Fruit fly (Drosophila melanogaster) whole organism, wandering third instar larva: ENCODE data around the gene RabX2.
A peak's percentile ranks its signal among the peaks of the same experiment; 100 is the strongest.

ENCODE experiments used
- Abd-B ChIP-seq: fragments of >200 bp; optimal IDR thresholded peaks from 2 replicates; lab custom pipeline; 2017; ENCODE audit warnings: missing biosample characterization, missing genetic modification characterization
- CG32264 ChIP-seq: fragments of 200-800 bp; sonication (Bioruptor generic); optimal IDR thresholded peaks from 2 replicates; lab custom pipeline; 2016; ENCODE audit warnings: missing biosample characterization, missing genetic modification characterization
- CG9705 ChIP-seq: fragments of 200-800 bp; sonication (Bioruptor generic); optimal IDR thresholded peaks from 2 replicates; lab custom pipeline; 2018; ENCODE audit warnings: missing biosample characterization, mild to moderate bottlenecking, missing genetic modification characterization
- CrebA ChIP-seq: fragments of 200-800 bp; sonication (Bioruptor generic); optimal IDR thresholded peaks from 2 replicates; lab custom pipeline; 2016; ENCODE audit warnings: missing biosample characterization, mild to moderate bottlenecking, missing genetic modification characterization, borderline replicate concordance
- GATAd ChIP-seq: sonication (Bioruptor generic); optimal IDR thresholded peaks from 2 replicates; lab custom pipeline; 2016; ENCODE audit warnings: missing biosample characterization, missing genetic modification characterization
- HLH106 ChIP-seq: fragments of 200-800 bp; optimal IDR thresholded peaks from 3 replicates; lab custom pipeline; 2019; ENCODE audit warnings: missing biosample characterization, mild to moderate bottlenecking, missing genetic modification characterization, moderate library complexity
- Hnf4 ChIP-seq: fragments of 200-800 bp; sonication (Bioruptor generic); optimal IDR thresholded peaks from 2 replicates; lab custom pipeline; 2016; ENCODE audit warnings: missing biosample characterization, mild to moderate bottlenecking, missing genetic modification characterization
- Hr78 ChIP-seq: fragments of >200 bp; optimal IDR thresholded peaks from 2 replicates; lab custom pipeline; 2017; ENCODE audit warnings: missing biosample characterization, missing genetic modification characterization
- Hr83 ChIP-seq: fragments of 200-300 bp; sonication (Bioruptor generic); optimal IDR thresholded peaks from 2 replicates; lab custom pipeline; 2016; ENCODE audit warnings: missing biosample characterization, mild to moderate bottlenecking, missing genetic modification characterization, moderate library complexity; ENCODE audit not compliant: poor library complexity, severe bottlenecking
- Jra ChIP-seq: sonication (Bioruptor generic); optimal IDR thresholded peaks from 2 replicates; lab custom pipeline; 2016; ENCODE audit warnings: missing biosample characterization, missing genetic modification characterization
- Mio ChIP-seq: sonication (Bioruptor generic); optimal IDR thresholded peaks from 2 replicates; lab custom pipeline; 2016; ENCODE audit warnings: missing biosample characterization, missing genetic modification characterization
- Myc ChIP-seq: fragments of >200 bp; optimal IDR thresholded peaks from 2 replicates; lab custom pipeline; 2017
- N ChIP-seq: fragments of >200 bp; optimal IDR thresholded peaks from 2 replicates; lab custom pipeline; 2018; ENCODE audit warnings: missing biosample characterization, missing external identifiers, missing genetic modification characterization
- OdsH ChIP-seq: fragments of 200-800 bp; sonication (Bioruptor generic); optimal IDR thresholded peaks from 2 replicates; lab custom pipeline; 2016; ENCODE audit warnings: missing biosample characterization, mild to moderate bottlenecking, missing genetic modification characterization
- Rel ChIP-seq, 2 experiments: fragments of 200-800 bp; sonication (Bioruptor generic) in 1 of 2; optimal IDR thresholded peaks; 2 replicates in 1 of 2; 3 replicates in 1 of 2; lab custom pipeline; 2016 to 2019; ENCODE audit warnings: mild to moderate bottlenecking in 2 of 2, missing biosample characterization in 2 of 2, missing genetic modification characterization in 2 of 2, moderate library complexity in 1 of 2
- Sp1 ChIP-seq: fragments of 200-800 bp; sonication (Bioruptor generic); optimal IDR thresholded peaks from 3 replicates; lab custom pipeline; 2019; ENCODE audit warnings: missing biosample characterization, mild to moderate bottlenecking, missing genetic modification characterization, moderate library complexity
- Vsx2 ChIP-seq: fragments of 200-300, 225-300 bp; sonication (Bioruptor generic); optimal IDR thresholded peaks from 2 replicates; lab custom pipeline; 2018; ENCODE audit warnings: missing biosample characterization, missing genetic modification characterization; ENCODE audit not compliant: partially characterized antibody
- br ChIP-seq: fragments of 200-800 bp; sonication (Bioruptor generic); optimal IDR thresholded peaks from 2 replicates; lab custom pipeline; 2016; ENCODE audit warnings: missing biosample characterization, missing genetic modification characterization
- brk ChIP-seq: fragments of 200-800 bp; sonication (Bioruptor generic); optimal IDR thresholded peaks from 2 replicates; lab custom pipeline; 2016; ENCODE audit warnings: missing biosample characterization, mild to moderate bottlenecking, missing genetic modification characterization
- dl ChIP-seq, 2 experiments: fragments of 175-275, 200-275 bp in 1 of 2; fragments of 200-275 bp in 1 of 2; sonication (Bioruptor generic); optimal IDR thresholded peaks; lab custom pipeline; 2018; ENCODE audit warnings: mild to moderate bottlenecking in 2 of 2, missing biosample characterization in 2 of 2, missing genetic modification characterization in 2 of 2, moderate library complexity in 2 of 2; ENCODE audit not compliant: partially characterized antibody in 2 of 2, insufficient read depth in 1 of 2
- dmrt93B ChIP-seq: fragments of 200-800 bp; sonication (Bioruptor generic); optimal IDR thresholded peaks from 2 replicates; lab custom pipeline; 2018; ENCODE audit warnings: missing biosample characterization, mild to moderate bottlenecking, missing genetic modification characterization
- dsf ChIP-seq: sonication (Bioruptor generic); optimal IDR thresholded peaks from 2 replicates; lab custom pipeline; 2016; ENCODE audit warnings: missing biosample characterization, missing genetic modification characterization, borderline replicate concordance
- foxo ChIP-seq, 2 experiments: fragments of 200-800 bp; sonication (Bioruptor generic); optimal IDR thresholded peaks; 2 replicates in 1 of 2; 3 replicates in 1 of 2; lab custom pipeline; 2016 to 2017; ENCODE audit warnings: missing biosample characterization in 2 of 2, missing genetic modification characterization in 2 of 2
- fru ChIP-seq: fragments of 200-800 bp; sonication (Bioruptor generic); optimal IDR thresholded peaks from 3 replicates; lab custom pipeline; 2016; ENCODE audit warnings: missing biosample characterization, mild to moderate bottlenecking, missing genetic modification characterization
- jim ChIP-seq: fragments of 175-275, 200-325 bp; sonication (Bioruptor generic); optimal IDR thresholded peaks from 2 replicates; lab custom pipeline; 2016; ENCODE audit warnings: missing biosample characterization, mild to moderate bottlenecking, missing genetic modification characterization
- lola ChIP-seq: fragments of >200 bp; optimal IDR thresholded peaks from 2 replicates; lab custom pipeline; 2017; ENCODE audit warnings: missing biosample characterization, missing genetic modification characterization
- pan ChIP-seq: fragments of >200 bp; optimal IDR thresholded peaks from 2 replicates; lab custom pipeline; 2017
- psq ChIP-seq: fragments of 200-800 bp; sonication (Bioruptor generic); optimal IDR thresholded peaks from 3 replicates; lab custom pipeline; 2017; ENCODE audit warnings: missing biosample characterization, mild to moderate bottlenecking, missing genetic modification characterization, moderate library complexity
- rgr ChIP-seq: fragments of 200-800 bp; sonication (Bioruptor generic); optimal IDR thresholded peaks from 3 replicates; lab custom pipeline; 2016; ENCODE audit warnings: missing biosample characterization, mild to moderate bottlenecking, missing genetic modification characterization
- sage ChIP-seq: fragments of 200-800 bp; sonication (Bioruptor generic); optimal IDR thresholded peaks from 2 replicates; lab custom pipeline; 2016; ENCODE audit warnings: missing biosample characterization, mild to moderate bottlenecking, missing genetic modification characterization
- usp ChIP-seq: fragments of >200 bp; optimal IDR thresholded peaks from 2 replicates; lab custom pipeline; 2017; ENCODE audit warnings: missing biosample characterization, missing genetic modification characterization
- woc ChIP-seq: sonication (Bioruptor generic); optimal IDR thresholded peaks from 2 replicates; lab custom pipeline; 2016; ENCODE audit warnings: missing biosample characterization, mild to moderate bottlenecking, missing genetic modification characterization

Gene RabX2

DNA sequence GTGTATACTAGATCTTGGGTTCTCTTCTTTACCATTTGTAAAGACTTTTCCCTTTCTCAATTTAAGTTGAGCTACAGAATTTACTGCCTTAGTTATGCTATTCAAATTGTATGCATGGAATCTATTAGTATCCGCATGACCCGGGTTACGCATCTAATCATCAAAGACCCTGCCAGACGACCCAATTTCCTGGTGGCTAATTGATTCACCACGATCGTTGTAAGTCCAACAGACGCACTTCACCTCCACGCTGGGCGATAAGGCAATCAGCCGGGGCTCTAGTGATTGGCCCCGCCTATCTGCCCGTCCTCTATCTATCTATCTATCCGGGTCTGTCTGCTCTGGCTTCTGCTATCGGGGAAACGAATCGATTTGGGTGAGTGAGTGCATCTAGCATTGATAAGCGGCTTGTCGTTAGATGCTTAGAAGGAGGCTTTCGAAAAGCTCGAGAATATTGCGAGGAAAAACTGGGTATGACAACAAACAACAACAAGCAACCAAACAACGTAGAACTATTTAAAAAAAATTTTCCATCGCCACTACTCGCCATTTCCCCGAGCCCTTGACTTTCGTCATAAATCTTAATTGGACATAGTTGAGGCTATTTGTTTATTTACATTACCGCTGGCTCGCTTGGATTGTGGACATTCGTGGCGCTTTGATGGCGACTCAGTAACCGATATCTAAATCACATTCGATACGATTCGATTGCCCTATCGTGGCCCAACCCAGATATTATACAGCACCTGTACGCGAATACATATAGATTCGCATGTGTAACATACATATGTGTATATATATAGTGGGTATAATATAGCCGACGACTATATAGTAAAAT is 46.8 kb upstream of the RabX2 start:
- TF ChIP-seq pan (lab: Kevin White, UChicago): no peak
- no peak for TF ChIP-seq Hr78 (GFP tag; lab: Kevin White, UChicago)
- TF ChIP-seq Myc (lab: Kevin White, UChicago): no peak
- TF ChIP-seq Rel (GFP tag; optimal IDR thresholded peaks at IDR 0.05; lab: Kevin White, UChicago): no peak
- TF ChIP-seq Rel (tag; optimal IDR thresholded peaks at IDR 0.05; lab: Kevin White, UChicago): no peak

DNA sequence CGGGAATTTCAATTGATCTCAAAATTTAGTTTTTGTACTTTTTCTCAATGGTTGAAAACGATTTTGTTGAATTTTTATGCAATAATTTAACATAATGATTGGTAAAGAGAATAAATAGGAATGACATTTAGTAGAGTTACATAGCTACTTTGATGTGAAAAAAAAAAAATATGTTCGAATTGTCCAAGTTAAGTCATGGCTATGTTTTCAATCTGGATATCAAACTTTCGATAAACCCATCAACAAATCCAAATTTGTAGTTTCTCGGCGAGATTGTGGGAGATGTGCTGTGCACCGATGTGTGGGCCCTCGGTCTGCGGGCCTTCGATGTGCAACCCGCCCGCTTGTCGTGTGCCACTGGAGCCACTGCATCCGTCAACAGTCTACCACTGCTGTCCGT is 42.0 kb upstream of the RabX2 start, which contains the start of the genes CG32686 and CG2898:
Gene CG32686 (minus strand): TSS at position 101 of the 400 bp plus-strand sequence.
Gene CG2898 (plus strand): TSS at position 159 of the 400 bp plus-strand sequence.
- no peak for TF ChIP-seq Hnf4 (GFP tag; lab: Kevin White, UChicago)
- no peak for TF ChIP-seq foxo (GFP tag; optimal IDR thresholded peaks at IDR 0.05; lab: Kevin White, UChicago)
- no peak for TF ChIP-seq Mio
- TF ChIP-seq rgr (GFP tag; lab: Kevin White, UChicago): no peak
- TF ChIP-seq Vsx2: no peak
- no peak for TF ChIP-seq CrebA
- TF ChIP-seq lola (GFP tag; lab: Kevin White, UChicago): no peak
- no peak for TF ChIP-seq CG32264 (GFP tag; lab: Kevin White, UChicago)
- no peak for TF ChIP-seq CG9705
- no peak for TF ChIP-seq dsf
- TF ChIP-seq dmrt93B (GFP tag; lab: Kevin White, UChicago): no peak
- no peak for TF ChIP-seq usp (GFP tag; lab: Kevin White, UChicago)
- TF ChIP-seq psq: no peak
- no peak for TF ChIP-seq jim (GFP tag; lab: Kevin White, UChicago)

DNA sequence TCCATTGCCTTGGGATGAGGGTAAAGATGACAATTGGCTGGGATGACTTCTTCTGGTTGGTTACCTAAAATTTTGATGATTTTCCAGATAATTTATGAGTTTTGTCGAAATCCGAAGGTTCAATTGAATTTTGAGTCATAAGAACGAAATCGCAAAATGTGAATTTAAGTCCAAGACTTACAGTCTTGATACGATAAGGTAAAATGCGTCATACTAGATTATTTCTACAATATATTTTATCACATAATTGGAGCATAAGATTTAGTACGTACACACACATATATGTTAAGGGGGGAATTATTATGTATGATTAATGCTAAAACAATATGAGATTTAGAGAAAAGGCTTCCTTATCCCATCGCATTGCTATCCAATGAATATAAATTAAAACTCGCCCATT is 36.0 kb upstream of the RabX2 start, which contains the start of gene CG32681:
Gene CG32681 (minus strand): TSS at position 101 of the 400 bp plus-strand sequence.
- no peak for TF ChIP-seq dmrt93B (GFP tag; lab: Kevin White, UChicago)
- no peak for TF ChIP-seq Hr83 (GFP tag; lab: Kevin White, UChicago)
- no peak for TF ChIP-seq fru
- no peak for TF ChIP-seq brk (GFP tag; lab: Kevin White, UChicago)
- no peak for TF ChIP-seq Mio
- TF ChIP-seq br: no peak
- TF ChIP-seq HLH106 (tag; lab: Kevin White, UChicago): no peak

DNA sequence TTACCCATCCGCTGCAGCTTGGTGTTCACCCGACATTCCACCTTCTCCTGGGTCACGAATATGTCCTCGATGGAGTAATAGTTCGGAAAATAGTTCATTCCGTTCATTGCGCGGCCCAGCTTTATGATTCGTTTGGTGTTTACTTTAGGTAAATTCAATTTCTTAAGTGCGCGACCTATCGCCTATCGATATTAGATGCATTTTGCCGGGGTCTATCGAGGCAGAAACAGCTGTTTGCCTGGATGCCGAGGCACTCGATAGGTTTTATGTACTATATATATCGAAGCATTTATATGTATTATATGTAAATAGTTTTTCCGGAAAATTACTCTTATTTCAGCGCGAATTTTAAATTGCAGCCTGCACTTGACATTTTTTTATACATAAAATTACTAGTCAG is 32.3 kb upstream of the RabX2 start:
- no peak for TF ChIP-seq lola (GFP tag; lab: Kevin White, UChicago)
- no peak for TF ChIP-seq Hr78 (GFP tag; lab: Kevin White, UChicago)
- no peak for TF ChIP-seq Vsx2
- TF ChIP-seq Mio: no peak
- no peak for TF ChIP-seq sage (GFP tag; lab: Kevin White, UChicago)
- TF ChIP-seq brk (GFP tag; lab: Kevin White, UChicago): no peak
- TF ChIP-seq Sp1 (GFP tag; lab: Kevin White, UChicago): no peak
- TF ChIP-seq HLH106 (tag; lab: Kevin White, UChicago): no peak
- TF ChIP-seq rgr (GFP tag; lab: Kevin White, UChicago): no peak
- no peak for TF ChIP-seq woc
- no peak for TF ChIP-seq br
- no peak for TF ChIP-seq CrebA
- no peak for TF ChIP-seq Myc (lab: Kevin White, UChicago)
- no peak for TF ChIP-seq Rel (GFP tag; optimal IDR thresholded peaks at IDR 0.05; lab: Kevin White, UChicago)
- TF ChIP-seq Rel (tag; optimal IDR thresholded peaks at IDR 0.05; lab: Kevin White, UChicago): no peak
- TF ChIP-seq dl (GFP tag; optimal IDR thresholded peaks at IDR 0.05; lab: Kevin White, UChicago; ENCODE audit: insufficient read depth in 1 of 2, partially characterized antibody in 2 of 2): no peak
- no peak for TF ChIP-seq psq
- TF ChIP-seq pan (lab: Kevin White, UChicago): no peak
- no peak for TF ChIP-seq OdsH
- no peak for TF ChIP-seq Jra
- no peak for TF ChIP-seq Hr83 (GFP tag; lab: Kevin White, UChicago)

DNA sequence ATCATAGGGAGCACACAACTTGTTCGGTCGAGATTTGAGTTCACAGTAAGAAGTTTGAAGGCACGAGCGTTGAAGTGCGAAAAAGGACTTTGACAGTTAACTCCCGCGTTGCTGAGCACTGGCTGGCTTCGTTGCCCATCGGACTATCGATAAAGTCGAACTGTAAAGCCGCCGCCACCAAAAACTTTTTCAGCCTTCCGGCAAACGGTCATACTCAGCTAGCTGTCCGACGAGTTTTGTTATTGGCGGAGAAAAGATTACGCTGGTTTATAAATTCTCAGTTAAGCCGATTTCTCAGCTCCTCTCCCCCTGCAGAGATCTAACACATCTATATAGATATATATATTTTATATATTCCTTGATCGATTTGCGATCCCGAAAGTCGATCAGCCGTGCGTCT is 31.5 kb upstream of the RabX2 start, which contains the start of the genes Psf3 and flw:
Gene Psf3 (minus strand): TSS at position 105 of the 400 bp plus-strand sequence.
Gene flw (plus strand): TSS at position 204 of the 400 bp plus-strand sequence.
- TF ChIP-seq N (no peak), sage (GFP tag; lab: Kevin White, UChicago) (peak; percentile 18), rgr (GFP tag; lab: Kevin White, UChicago) (peak; percentile 33), CG9705 (peak; percentile 6), GATAd (GFP tag; lab: Kevin White, UChicago) (no peak), lola (GFP tag; lab: Kevin White, UChicago) (no peak), dl (GFP tag; optimal IDR thresholded peaks at IDR 0.05; lab: Kevin White, UChicago; ENCODE audit: insufficient read depth in 1 of 2, partially characterized antibody in 2 of 2) (no peak), pan (lab: Kevin White, UChicago) (no peak), usp (GFP tag; lab: Kevin White, UChicago) (no peak), Abd-B (GFP tag; lab: Kevin White, UChicago) (no peak)
